Worm (Caenorhabditis elegans) whole organism, young adult: ENCODE measurements around the gene pgm-3.

Experiments
- C06A6.2 ChIP-seq: fragments of 200-800 bp; sonication (Bioruptor generic); conservative IDR thresholded peaks from 2 replicates; pipeline ENCODE4 v1.3.6; 2022; ENCODE audit warnings: missing genetic modification characterization, missing compliant biosample characterization
- D2030.7 ChIP-seq: fragments of 200-800 bp; sonication (Bioruptor generic); IDR thresholded peaks from 2 replicates; pipeline ENCODE4 v1.3.6; 2022; ENCODE audit warnings: missing genetic modification reagents, missing genetic modification characterization, missing compliant biosample characterization
- F39B2.1 ChIP-seq: fragments of 200-800 bp; sonication (Bioruptor generic); IDR thresholded peaks from 2 replicates; pipeline ENCODE4 v1.3.6; 2022; ENCODE audit warnings: missing genetic modification reagents, missing genetic modification characterization, missing compliant biosample characterization
- F55B11.4 ChIP-seq: sonication (generic microtip); optimal IDR thresholded peaks from 2 replicates; lab custom pipeline; 2016; ENCODE audit warnings: missing compliant biosample characterization, missing genetic modification characterization, borderline replicate concordance; ENCODE audit not compliant: insufficient read depth
- T26A5.8 ChIP-seq: sonication (generic microtip); optimal IDR thresholded peaks from 2 replicates; lab custom pipeline; 2016; ENCODE audit warnings: missing genetic modification characterization, missing compliant biosample characterization
- Y53G8AR.9 ChIP-seq: fragments of 200-800 bp; sonication (Bioruptor generic); conservative IDR thresholded peaks from 2 replicates; pipeline ENCODE4 v1.3.6; 2022; ENCODE audit warnings: missing genetic modification reagents, missing genetic modification characterization, missing compliant biosample characterization
- Y67H2A.10 ChIP-seq: fragments of 200-800 bp; sonication (Bioruptor generic); conservative IDR thresholded peaks from 2 replicates; pipeline ENCODE4 v1.3.6; 2022; ENCODE audit warnings: missing genetic modification reagents, missing genetic modification characterization, missing compliant biosample characterization
- aptf-2 ChIP-seq: fragments of 200-800 bp; sonication (Bioruptor generic); conservative IDR thresholded peaks from 2 replicates; pipeline ENCODE4 v1.3.6; 2022; ENCODE audit warnings: missing genetic modification reagents, missing genetic modification characterization, missing compliant biosample characterization
- aptf-3 ChIP-seq: fragments of 200-800 bp; sonication (Bioruptor generic); IDR thresholded peaks from 2 replicates; pipeline ENCODE4 v1.3.6; 2022; ENCODE audit warnings: missing genetic modification characterization, missing compliant biosample characterization
- athp-1 ChIP-seq: sonication (generic microtip); optimal IDR thresholded peaks from 2 replicates; lab custom pipeline; 2017; ENCODE audit warnings: mild to moderate bottlenecking, missing genetic modification characterization, missing compliant biosample characterization
- ccch-3 ChIP-seq: fragments of 200-800 bp; sonication (Bioruptor generic); optimal IDR thresholded peaks from 2 replicates; lab custom pipeline; 2018; ENCODE audit warnings: mild to moderate bottlenecking, missing genetic modification characterization, missing compliant biosample characterization
- cebp-1 ChIP-seq, 2 experiments: fragments of 200-800 bp in 1 of 2; sonication (Bioruptor generic) in 1 of 2; sonication (generic microtip) in 1 of 2; IDR thresholded peaks in 1 of 2; optimal IDR thresholded peaks in 1 of 2; 2 replicates each; pipeline versions ENCODE4 v1.3.6 to Lab custom; 2017 to 2022; ENCODE audit warnings: missing compliant biosample characterization in 2 of 2, missing genetic modification characterization in 2 of 2, mild to moderate bottlenecking in 1 of 2, missing genetic modification reagents in 1 of 2, moderate library complexity in 1 of 2
- chd-7 ChIP-seq: sonication (generic microtip); optimal IDR thresholded peaks from 2 replicates; lab custom pipeline; 2016; ENCODE audit warnings: mild to moderate bottlenecking, missing genetic modification characterization, moderate library complexity, missing compliant biosample characterization
- dpff-1 ChIP-seq: sonication (generic microtip); optimal IDR thresholded peaks from 2 replicates; lab custom pipeline; 2017; ENCODE audit warnings: mild to moderate bottlenecking, missing genetic modification characterization, missing compliant biosample characterization
- egrh-3 ChIP-seq: fragments of 200-800 bp; sonication (Bioruptor generic); IDR thresholded peaks from 2 replicates; pipeline ENCODE4 v1.3.6; 2022; ENCODE audit warnings: missing genetic modification reagents, missing genetic modification characterization, missing compliant biosample characterization
- ekl-4 ChIP-seq: fragments of 200-800 bp; sonication (Bioruptor generic); IDR thresholded peaks from 2 replicates; pipeline ENCODE4 v1.3.6; 2022; ENCODE audit warnings: missing genetic modification reagents, missing genetic modification characterization, missing compliant biosample characterization
- ets-4 ChIP-seq: fragments of 200-800 bp; sonication (Bioruptor generic); optimal IDR thresholded peaks from 2 replicates; lab custom pipeline; 2018; ENCODE audit warnings: mild to moderate bottlenecking, missing genetic modification characterization, missing compliant biosample characterization
- fkh-3 ChIP-seq: sonication (generic microtip); optimal IDR thresholded peaks from 2 replicates; lab custom pipeline; 2016; ENCODE audit warnings: mild to moderate bottlenecking, missing genetic modification characterization, missing compliant biosample characterization
- hlh-26 ChIP-seq: fragments of 200-800 bp; sonication (Bioruptor generic); conservative IDR thresholded peaks from 2 replicates; pipeline ENCODE4 v1.3.6; 2022; ENCODE audit warnings: missing genetic modification reagents, missing genetic modification characterization, missing compliant biosample characterization
- hmg-1.2 ChIP-seq: fragments of 200-800 bp; sonication (Bioruptor generic); IDR thresholded peaks from 2 replicates; pipeline ENCODE4 v1.3.6; 2022; ENCODE audit warnings: missing genetic modification reagents, missing genetic modification characterization, missing compliant biosample characterization
- hrde-1 ChIP-seq: sonication (generic microtip); optimal IDR thresholded peaks from 2 replicates; lab custom pipeline; 2016; ENCODE audit warnings: missing genetic modification characterization, mild to moderate bottlenecking, missing compliant biosample characterization, moderate library complexity, missing genotype, missing genetic modification reagents, borderline replicate concordance
- hsf-1 ChIP-seq: fragments of 200-800 bp; sonication (Bioruptor generic); IDR thresholded peaks from 2 replicates; pipeline ENCODE4 v1.3.6; 2022; ENCODE audit warnings: missing genetic modification reagents, missing genetic modification characterization, missing compliant biosample characterization
- lag-1 ChIP-seq: fragments of 200-800 bp; sonication (Bioruptor generic); IDR thresholded peaks from 2 replicates; pipeline ENCODE4 v1.3.6; 2022; ENCODE audit warnings: missing genetic modification reagents, missing genetic modification characterization, missing compliant biosample characterization
- lin-40 ChIP-seq: sonication (generic microtip); optimal IDR thresholded peaks from 2 replicates; lab custom pipeline; 2016; ENCODE audit warnings: missing genetic modification characterization, mild to moderate bottlenecking, missing compliant biosample characterization, missing genotype, missing genetic modification reagents
- lin-54 ChIP-seq: fragments of 200-800 bp; sonication (Bioruptor generic); optimal IDR thresholded peaks from 2 replicates; lab custom pipeline; 2018; ENCODE audit warnings: mild to moderate bottlenecking, missing genetic modification characterization, missing compliant biosample characterization
- madf-6 ChIP-seq: fragments of 200-800 bp; sonication (Bioruptor generic); IDR thresholded peaks from 2 replicates; pipeline ENCODE4 v1.3.6; 2022; ENCODE audit warnings: missing genetic modification reagents, missing genetic modification characterization, missing compliant biosample characterization
- nhr-80 ChIP-seq: sonication (generic microtip); optimal IDR thresholded peaks from 2 replicates; lab custom pipeline; 2016; ENCODE audit warnings: missing genetic modification characterization, missing compliant biosample characterization
- nhr-90 ChIP-seq: sonication (generic microtip); optimal IDR thresholded peaks from 2 replicates; lab custom pipeline; 2016; ENCODE audit warnings: missing genotype, mild to moderate bottlenecking, missing genetic modification characterization, missing compliant biosample characterization
- rcor-1 ChIP-seq: fragments of 200-800 bp; sonication (Bioruptor generic); IDR thresholded peaks from 2 replicates; pipeline ENCODE4 v1.3.6; 2022; ENCODE audit warnings: missing genetic modification reagents, missing genetic modification characterization, missing compliant biosample characterization
- repo-1 ChIP-seq: sonication (generic microtip); optimal IDR thresholded peaks from 2 replicates; lab custom pipeline; 2017; ENCODE audit warnings: mild to moderate bottlenecking, missing genetic modification characterization, missing compliant biosample characterization
- sdz-38 ChIP-seq: sonication (generic microtip); optimal IDR thresholded peaks from 2 replicates; lab custom pipeline; 2016; ENCODE audit warnings: missing genotype, missing genetic modification characterization, missing compliant biosample characterization
- snpc-1.1 ChIP-seq: sonication (generic microtip); optimal IDR thresholded peaks from 2 replicates; lab custom pipeline; 2017; ENCODE audit warnings: missing genetic modification characterization, mild to moderate bottlenecking, missing compliant biosample characterization, antibody characterized with exemption, moderate library complexity, missing genotype, missing genetic modification reagents; ENCODE audit not compliant: insufficient read depth
- snpc-4 ChIP-seq, 5 experiments: fragments of 150-350 bp in 1 of 5; sonication (generic microtip) in 4 of 5; optimal IDR thresholded peaks; 2 replicates each; lab custom pipeline; 2014 to 2018; ENCODE audit warnings: missing genetic modification characterization in 5 of 5, missing biosample characterization in 3 of 5, antibody characterized with exemption in 2 of 5, mild to moderate bottlenecking in 2 of 5, missing compliant biosample characterization in 2 of 5, missing genotype in 2 of 5, moderate library complexity in 2 of 5, missing genetic modification reagents in 1 of 5
- somi-1 ChIP-seq: fragments of 200-800 bp; sonication (Bioruptor generic); optimal IDR thresholded peaks from 2 replicates; lab custom pipeline; 2018; ENCODE audit warnings: mild to moderate bottlenecking, missing genetic modification characterization, missing compliant biosample characterization
- tlf-1 ChIP-seq: fragments of 200-800 bp; sonication (Bioruptor generic); optimal IDR thresholded peaks from 2 replicates; lab custom pipeline; 2018; ENCODE audit warnings: mild to moderate bottlenecking, missing genetic modification characterization, missing compliant biosample characterization
- unc-62 ChIP-seq: fragments of 150-350 bp; optimal IDR thresholded peaks from 2 replicates; lab custom pipeline; 2014; ENCODE audit warnings: missing biosample characterization, missing genetic modification reagents, missing genetic modification characterization
- zfh-2 ChIP-seq: fragments of 200-800 bp; sonication (Bioruptor generic); conservative IDR thresholded peaks from 2 replicates; pipeline ENCODE4 v1.3.6; 2022; ENCODE audit warnings: missing genetic modification reagents, missing genetic modification characterization, missing compliant biosample characterization
- zim-3 ChIP-seq: sonication (generic microtip); optimal IDR thresholded peaks from 2 replicates; lab custom pipeline; 2017; ENCODE audit warnings: mild to moderate bottlenecking, missing genetic modification characterization, moderate library complexity, missing compliant biosample characterization
- ztf-22 ChIP-seq: fragments of 200-800 bp; sonication (Bioruptor generic); optimal IDR thresholded peaks from 2 replicates; lab custom pipeline; 2018; ENCODE audit warnings: mild to moderate bottlenecking, missing genetic modification characterization, moderate library complexity, missing compliant biosample characterization
- ztf-26 ChIP-seq: sonication (generic microtip); optimal IDR thresholded peaks from 2 replicates; lab custom pipeline; 2017; ENCODE audit warnings: missing genetic modification characterization, missing compliant biosample characterization

The pgm-3 gene

DNA sequence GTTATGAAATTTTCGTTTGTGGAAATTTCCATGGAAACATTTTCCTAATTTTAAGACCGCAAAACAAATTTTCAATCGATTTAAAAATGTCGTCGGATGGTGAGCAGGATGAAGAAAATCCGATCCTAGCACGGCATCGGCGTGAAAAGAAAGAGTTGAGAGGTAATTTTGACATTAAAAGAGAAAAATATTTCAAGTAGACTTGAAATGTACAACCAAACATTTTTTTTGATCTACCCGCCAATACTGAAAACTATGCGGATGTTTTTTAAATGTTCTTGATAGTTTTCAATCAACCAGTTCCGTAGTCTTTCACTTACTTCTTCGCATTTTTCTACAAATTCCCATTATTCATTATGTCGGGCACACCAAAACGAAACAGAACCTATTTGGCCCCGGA lies 2.6 kb downstream of the pgm-3 start, which contains the start of gene otub-3 (continued):
- TF ChIP-seq Y67H2A.10 (GFP tag; lab: Robert Waterston, UW) = no peak
- peak; percentile 13 for TF ChIP-seq lin-54
- TF ChIP-seq hrde-1 = peak; percentile 24

DNA sequence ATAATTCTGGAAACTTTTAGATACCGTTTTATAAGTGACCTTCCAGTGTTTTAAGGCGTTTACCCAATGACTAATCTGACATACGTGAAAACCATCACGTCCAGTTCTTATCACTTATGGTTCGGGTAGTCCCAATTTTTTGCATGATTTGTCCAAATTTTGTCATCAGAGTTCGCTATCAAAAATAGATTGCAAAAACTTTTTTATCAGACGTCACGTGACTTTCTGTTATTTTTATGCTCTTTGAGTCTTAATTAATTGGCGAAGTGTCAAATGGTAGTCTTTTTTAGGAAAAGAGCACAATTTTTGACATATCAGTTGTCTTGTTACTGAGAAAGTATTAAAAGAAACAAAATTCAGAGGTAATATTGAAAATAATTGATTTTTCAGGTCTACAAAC lies 4.1 kb downstream of the pgm-3 start:
- TF ChIP-seq tlf-1 (GFP tag; lab: Kevin White, UChicago) (no peak), aptf-3 (GFP tag; lab: Robert Waterston, UW) (no peak), ccch-3 (GFP tag; lab: Kevin White, UChicago) (no peak), C06A6.2 (no peak), cebp-1 (GFP tag; IDR thresholded peaks at IDR 0.05; lab: Robert Waterston, UW) (no peak), cebp-1 (tag; optimal IDR thresholded peaks at IDR 0.05; lab: Kevin White, UChicago) (peak; percentile 36), unc-62 (peak; percentile 4), nhr-80 (peak; percentile 77)
- TF ChIP-seq, all 124 proteins: peak for 3

DNA sequence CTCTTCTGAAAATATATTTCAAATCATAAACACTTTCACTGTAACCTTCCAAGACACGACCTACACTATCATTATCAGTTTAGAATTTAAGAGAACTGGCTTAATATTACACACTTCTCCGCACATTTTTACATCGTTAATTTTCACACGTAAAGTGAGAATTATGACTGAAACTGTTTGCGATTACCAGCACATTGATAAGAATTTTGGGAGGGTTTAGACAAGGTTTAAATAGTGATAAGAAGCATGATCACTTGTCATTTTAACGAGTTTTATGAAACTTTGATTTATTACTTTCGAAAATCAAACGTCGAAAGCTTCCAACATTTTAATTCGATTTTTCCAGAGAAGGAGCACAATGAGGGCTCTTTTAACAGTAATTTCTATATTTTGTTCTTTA lies 4.9 kb downstream of the pgm-3 start, which contains the start of gene F21D5.3:
Gene F21D5.3, plus strand, starts transcription at position 347 of the 400 bp plus-strand sequence.
- no peak for TF ChIP-seq rcor-1 (GFP tag; lab: Robert Waterston, UW)
- peak; percentile 42 for TF ChIP-seq madf-6 (GFP tag; lab: Robert Waterston, UW)
- no peak for TF ChIP-seq sdz-38 (tag; lab: Kevin White, UChicago)
- no peak for TF ChIP-seq cebp-1 (GFP tag; IDR thresholded peaks at IDR 0.05; lab: Robert Waterston, UW)
- peak; percentile 0 for TF ChIP-seq cebp-1 (tag; optimal IDR thresholded peaks at IDR 0.05; lab: Kevin White, UChicago)
- TF ChIP-seq lin-40 = no peak
- TF ChIP-seq C06A6.2 = no peak
- TF ChIP-seq zim-3 = no peak
- no peak for TF ChIP-seq chd-7
- TF ChIP-seq snpc-4 (GFP tag; optimal IDR thresholded peaks at IDR 0.05; lab: Kevin White, UChicago) = peak; percentile 1
- no peak for TF ChIP-seq snpc-4 (tag; optimal IDR thresholded peaks at IDR 0.05; lab: Kevin White, UChicago)
- TF ChIP-seq lag-1 (GFP tag; lab: Robert Waterston, UW) = no peak
- TF ChIP-seq hrde-1 = peak; percentile 15
- TF ChIP-seq ztf-22 (GFP tag; lab: Kevin White, UChicago) = no peak
- TF ChIP-seq ztf-26 (tag; lab: Kevin White, UChicago) = no peak
- TF ChIP-seq ets-4 = peak; percentile 10
- peak; percentile 67 for TF ChIP-seq nhr-80
- TF ChIP-seq unc-62 = no peak
- no peak for TF ChIP-seq egrh-3 (GFP tag; lab: Robert Waterston, UW)
- TF ChIP-seq nhr-90 (tag; lab: Kevin White, UChicago) = no peak
- no peak for TF ChIP-seq F39B2.1 (GFP tag; lab: Robert Waterston, UW)
- no peak for TF ChIP-seq D2030.7 (GFP tag; lab: Robert Waterston, UW)
- TF ChIP-seq ekl-4 (GFP tag; lab: Robert Waterston, UW) = no peak
- no peak for TF ChIP-seq hlh-26 (GFP tag; lab: Robert Waterston, UW)
- TF ChIP-seq, all 124 proteins: peak for 6

DNA sequence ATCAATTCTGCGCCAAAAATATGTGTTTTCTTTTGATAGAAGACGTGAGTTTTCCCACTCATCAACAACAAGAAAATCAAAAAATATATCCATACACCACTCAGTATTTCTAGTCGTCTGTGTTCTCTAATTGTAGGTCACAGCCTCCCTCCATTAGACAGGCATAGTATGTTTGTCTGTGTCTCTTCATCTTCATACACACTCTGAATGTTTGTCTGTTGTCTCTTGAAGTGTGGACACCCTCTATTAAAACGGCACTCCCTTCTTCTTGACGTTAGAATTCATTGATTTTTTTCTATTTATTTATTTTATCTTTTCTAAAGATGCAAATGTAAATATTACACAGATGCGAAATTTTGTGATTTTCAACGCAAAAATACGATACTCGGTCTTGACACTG lies 11.8 kb downstream of the pgm-3 start:
- TF ChIP-seq hmg-1.2 (GFP tag; lab: Robert Waterston, UW) (peak; percentile 73; the same call in 1 of the 2 replicates), dpff-1 (tag; lab: Kevin White, UChicago) (no peak), madf-6 (GFP tag; lab: Robert Waterston, UW) (no peak)

DNA sequence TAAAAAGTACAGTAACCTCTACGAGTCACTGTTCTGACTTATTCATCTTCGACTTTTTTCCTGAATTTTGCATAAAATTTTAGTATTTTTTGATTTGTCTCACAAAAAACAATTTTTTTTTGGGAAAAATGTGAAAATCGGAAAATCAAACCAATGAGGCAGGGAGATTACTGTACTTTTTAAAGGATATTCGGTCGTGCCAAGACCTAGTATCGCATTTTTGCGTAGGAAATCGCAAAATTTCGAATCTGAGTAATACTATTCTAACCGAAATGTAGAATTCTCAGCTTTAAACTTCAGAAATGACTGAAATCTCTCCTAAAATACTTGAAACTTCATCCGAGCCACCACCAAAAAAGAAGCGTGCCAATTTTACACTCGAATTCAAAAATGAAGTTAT lies 12.3 kb downstream of the pgm-3 start, which contains the start of gene F21D5.4:
Gene F21D5.4, plus strand, starts transcription at position 301 of the 400 bp plus-strand sequence.
- TF ChIP-seq zim-3 (no peak), repo-1 (tag; lab: Kevin White, UChicago) (no peak), somi-1 (GFP tag; lab: Kevin White, UChicago) (no peak), T26A5.8 (tag; lab: Kevin White, UChicago) (no peak), athp-1 (tag; lab: Kevin White, UChicago) (no peak), fkh-3 (tag; lab: Kevin White, UChicago) (no peak), Y53G8AR.9 (GFP tag; lab: Robert Waterston, UW) (no peak), aptf-2 (GFP tag; lab: Robert Waterston, UW) (no peak), hsf-1 (GFP tag; lab: Robert Waterston, UW) (no peak), zfh-2 (GFP tag; lab: Robert Waterston, UW) (no peak), snpc-1.1 (tag; lab: Kevin White, UChicago) (no peak), C06A6.2 (no peak), F55B11.4 (tag; lab: Kevin White, UChicago) (no peak)
